Worm (Caenorhabditis elegans): Measurements from ENCODE around the gene F52B10.3.

DNA sequence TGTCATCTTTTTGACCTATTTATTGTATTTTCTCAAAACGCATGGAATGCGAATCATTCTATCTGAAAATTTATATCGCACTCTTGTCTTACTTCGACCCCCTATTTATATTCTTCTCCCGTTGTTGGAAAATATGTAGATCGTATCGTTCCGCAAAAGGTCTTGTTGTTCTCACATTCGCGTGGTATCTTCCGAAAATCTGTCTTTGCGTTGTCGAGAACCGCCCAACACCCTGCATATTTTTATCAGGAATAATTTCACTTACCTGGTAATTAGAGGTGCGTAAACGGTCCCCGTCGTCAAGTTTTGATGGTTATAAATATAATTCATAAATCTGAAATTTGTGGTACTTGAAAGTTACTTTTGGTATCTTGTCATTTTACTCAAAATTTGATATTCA lies 4.7 kb upstream of the F52B10.3 start:
- no peak for TF ChIP-seq ztf-11 (tag; optimal IDR thresholded peaks at IDR 0.05)
- no peak for TF ChIP-seq skn-1 (tag; optimal IDR thresholded peaks at IDR 0.05)
- TF ChIP-seq elt-3 (tag; optimal IDR thresholded peaks at IDR 0.05) = no peak
- TF ChIP-seq ceh-82 (tag; optimal IDR thresholded peaks at IDR 0.05) = no peak
- no peak for TF ChIP-seq elt-2 (tag; optimal IDR thresholded peaks at IDR 0.05)
- no peak for TF ChIP-seq fos-1 (tag; optimal IDR thresholded peaks at IDR 0.05)
- TF ChIP-seq unc-62 (GFP tag; optimal IDR thresholded peaks at IDR 0.05) = no peak
- no peak for TF ChIP-seq aly-2 (tag; optimal IDR thresholded peaks at IDR 0.05)
- no peak for TF ChIP-seq eor-1 (tag; optimal IDR thresholded peaks at IDR 0.05)
- TF ChIP-seq nfya-1 (tag; optimal IDR thresholded peaks at IDR 0.05; ENCODE audit: insufficient read depth) = no peak
- no peak for TF ChIP-seq nhr-76 (tag; optimal IDR thresholded peaks at IDR 0.05)
- TF ChIP-seq nhr-25 (tag; optimal IDR thresholded peaks at IDR 0.05) = no peak
- TF ChIP-seq ceh-28 (tag; optimal IDR thresholded peaks at IDR 0.05) = no peak
- TF ChIP-seq hmg-11 (tag; optimal IDR thresholded peaks at IDR 0.05) = no peak

Data from whole organism, L3 larva.